Worm (Caenorhabditis elegans): ENCODE results near the gene Y45F10D.2.

Y45F10D.2 gene

DNA sequence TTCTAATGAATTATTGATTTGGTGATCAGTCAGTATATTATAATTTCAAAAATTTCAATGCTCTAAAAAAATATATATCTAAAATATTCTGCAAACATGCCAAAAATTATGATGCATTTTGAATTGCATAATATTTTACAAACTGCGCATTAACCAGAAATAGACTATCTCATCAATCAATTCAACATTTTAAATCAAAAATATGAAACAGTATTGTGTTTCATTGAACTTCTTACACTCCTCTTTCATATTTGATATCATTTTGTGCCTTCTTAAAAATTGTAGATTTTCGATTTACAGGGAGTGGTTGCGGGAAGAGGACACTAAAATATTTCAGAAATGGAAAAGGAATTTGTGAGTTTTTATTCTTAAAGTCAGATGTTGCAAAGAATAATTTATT is 47.8 kb downstream of the Y45F10D.2 start, which contains the start of gene ent-4:
TSS of gene ent-4 (plus strand) at position 301 of the 400 bp plus-strand sequence.
- TF ChIP-seq F13C5.2 (tag; optimal IDR thresholded peaks at IDR 0.05) = no peak
- TF ChIP-seq aly-1 (tag; optimal IDR thresholded peaks at IDR 0.05) = no peak
- no peak for TF ChIP-seq hmg-4 (GFP tag; optimal IDR thresholded peaks at IDR 0.05)
- TF ChIP-seq ceh-13 (GFP tag; optimal IDR thresholded peaks at IDR 0.05) = no peak
- no peak for TF ChIP-seq scrt-1 (GFP tag; IDR thresholded peaks at IDR 0.05)
- TF ChIP-seq ceh-36 (tag; optimal IDR thresholded peaks at IDR 0.05) = no peak
- TF ChIP-seq hmbx-1 (tag; optimal IDR thresholded peaks at IDR 0.05) = no peak

DNA sequence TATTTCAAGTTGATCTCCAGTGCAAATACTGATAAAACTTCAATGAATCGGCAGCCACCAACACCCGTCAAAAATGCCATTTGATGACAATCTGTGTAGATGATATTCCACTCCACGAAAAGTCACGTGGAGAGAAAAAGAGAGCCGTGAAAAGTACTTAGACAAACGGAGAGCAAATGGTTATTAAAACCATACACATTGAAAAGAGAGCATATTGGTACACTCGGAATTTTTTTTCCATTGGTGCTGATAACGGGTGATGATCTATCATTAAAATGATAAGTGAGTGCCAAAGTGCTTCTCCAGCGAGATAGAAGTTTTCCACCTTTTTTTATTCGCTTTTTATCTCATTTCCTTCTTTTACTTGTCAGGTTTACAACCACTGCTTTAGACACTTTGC is 49.3 kb downstream of the Y45F10D.2 start:
- TF ChIP-seq tbx-37 (GFP tag; conservative IDR thresholded peaks at IDR 0.05) (no peak), sea-1 (GFP tag; conservative IDR thresholded peaks at IDR 0.05) (no peak), ceh-13 (GFP tag; optimal IDR thresholded peaks at IDR 0.05) (no peak), tbx-11 (GFP tag; IDR thresholded peaks at IDR 0.05) (no peak), ceh-36 (tag; optimal IDR thresholded peaks at IDR 0.05) (no peak), B0310.2 (tag; optimal IDR thresholded peaks at IDR 0.05) (no peak), aly-1 (tag; optimal IDR thresholded peaks at IDR 0.05) (no peak), flt-1 (GFP tag; IDR thresholded peaks at IDR 0.05) (no peak)
